Worm (Caenorhabditis elegans) whole organism, late embryonic: ENCODE data around the gene rfip-1.

Source experiments
- elt-2 ChIP-seq: sonication (generic microtip); optimal IDR thresholded peaks from 2 replicates; lab custom pipeline; 2016; ENCODE audit warnings: missing genetic modification reagents, missing genetic modification characterization, missing compliant biosample characterization
- fkh-10 ChIP-seq: fragments of 150-350 bp; optimal IDR thresholded peaks from 2 replicates; lab custom pipeline; 2014; ENCODE audit warnings: missing biosample characterization, missing genetic modification reagents, missing genetic modification characterization
- lin-11 ChIP-seq: fragments of 200-800 bp; sonication (Bioruptor generic); optimal IDR thresholded peaks from 2 replicates; lab custom pipeline; 2018; ENCODE audit warnings: mild to moderate bottlenecking, missing genetic modification characterization, missing compliant biosample characterization

DNA sequence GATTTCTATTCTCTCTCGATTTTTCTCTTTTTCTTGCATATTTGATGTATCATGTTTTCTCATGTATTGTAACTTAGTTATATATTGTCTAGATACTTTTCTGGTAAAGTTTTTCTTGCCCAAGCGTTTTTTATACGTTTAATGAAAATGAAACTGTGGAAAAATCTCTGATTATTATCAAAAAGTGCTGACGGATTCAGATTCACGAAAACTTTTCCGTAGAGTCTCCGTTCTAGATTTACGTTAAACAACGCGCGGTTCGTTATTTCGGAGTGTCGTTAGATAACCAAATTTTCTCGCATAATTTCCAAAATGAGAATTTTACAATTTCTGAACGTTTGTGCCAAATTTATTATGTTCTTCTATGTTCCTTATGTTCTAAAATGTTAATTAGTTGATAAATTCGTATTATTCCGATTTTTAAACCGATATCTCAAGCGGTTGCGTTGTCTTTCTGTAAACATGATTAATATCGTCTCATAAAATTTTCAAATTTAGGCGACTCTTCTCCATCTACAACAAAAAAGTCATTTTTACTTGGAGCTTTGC lies 33.9 kb downstream of the rfip-1 start, which contains the start of gene ptp-2:
- TF ChIP-seq fkh-10 (GFP tag; lab: Kevin White, UChicago) (no peak), elt-2 (tag; lab: Kevin White, UChicago) (peak; percentile 21), lin-11 (no peak)
